Worm (Caenorhabditis elegans) whole organism, L3 larva: ENCODE results near the gene hipr-1.

Experiments
- R02D3.7 ChIP-seq: fragments of 150-350 bp; optimal IDR thresholded peaks from 2 replicates; lab custom pipeline; 2014; ENCODE audit warnings: missing biosample characterization, missing genetic modification characterization
- fos-1 ChIP-seq: fragments of 150-350 bp; optimal IDR thresholded peaks from 2 replicates; lab custom pipeline; 2014; ENCODE audit warnings: missing biosample characterization, missing genetic modification characterization
- lin-39 ChIP-seq: fragments of 150-350 bp; optimal IDR thresholded peaks from 2 replicates; lab custom pipeline; 2018; ENCODE audit warnings: missing biosample characterization, missing genetic modification reagents, missing genetic modification characterization
- pha-4 ChIP-seq: fragments of 150-350 bp; optimal IDR thresholded peaks from 2 replicates; lab custom pipeline; 2014; ENCODE audit warnings: missing biosample characterization, missing genetic modification reagents, missing genetic modification characterization
- snpc-4 ChIP-seq: fragments of 150-350 bp; optimal IDR thresholded peaks from 2 replicates; lab custom pipeline; 2014; ENCODE audit warnings: missing biosample characterization, missing genetic modification characterization

DNA sequence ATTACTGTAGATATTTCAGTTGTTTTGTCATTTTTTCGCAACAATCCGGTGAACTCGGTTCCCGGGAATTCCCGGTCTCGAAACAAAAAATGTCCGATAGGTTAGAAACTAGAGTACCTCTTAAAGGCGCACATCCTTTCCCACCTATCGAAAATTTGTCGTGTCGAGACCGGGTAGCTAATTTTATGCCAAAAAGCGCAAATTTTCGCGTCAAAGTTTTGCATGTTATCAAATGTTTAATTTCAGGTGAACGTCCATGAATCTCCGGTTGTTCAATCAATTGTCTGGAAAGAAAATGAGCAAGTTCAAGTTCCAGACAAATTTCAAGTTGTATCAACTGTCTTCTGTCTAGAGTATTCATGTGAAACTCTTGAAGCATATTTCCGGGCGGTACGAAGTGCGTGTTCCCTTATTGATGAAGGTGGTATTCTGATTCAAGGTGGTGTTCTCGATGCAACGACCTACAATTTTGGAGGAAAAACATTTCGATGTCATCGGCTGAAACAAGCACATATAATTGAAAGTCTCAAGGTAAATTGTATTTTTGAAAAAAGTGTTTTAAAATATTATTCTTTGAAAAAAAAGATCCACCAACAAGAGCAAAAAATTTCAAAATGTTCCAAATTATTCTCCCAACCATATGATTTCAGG is 34.3 kb upstream of the hipr-1 start:
- TF ChIP-seq fos-1 (tag; lab: Kevin White, UChicago) = no peak
- TF ChIP-seq snpc-4 = no peak
- no peak for TF ChIP-seq lin-39 (tag; lab: Kevin White, UChicago)
- TF ChIP-seq R02D3.7 (tag; lab: Kevin White, UChicago) = no peak
- TF ChIP-seq pha-4 = no peak
